Worm (Caenorhabditis elegans) whole organism, L3 larva: Measurements from ENCODE around the gene H05C05.1.

Experiments
- aly-2 ChIP-seq: fragments of 150-350 bp; optimal IDR thresholded peaks from 2 replicates; lab custom pipeline; 2014; ENCODE audit warnings: missing biosample characterization, missing genetic modification characterization
- ama-1 ChIP-seq: fragments of 150-350 bp; optimal IDR thresholded peaks from 2 replicates; lab custom pipeline; 2018
- ceh-9 ChIP-seq: sonication (generic microtip); optimal IDR thresholded peaks from 2 replicates; lab custom pipeline; 2018; ENCODE audit warnings: missing biosample characterization, missing genetic modification characterization
- elt-1 ChIP-seq: fragments of 150-350 bp; optimal IDR thresholded peaks from 2 replicates; lab custom pipeline; 2014; ENCODE audit warnings: missing biosample characterization, missing genetic modification characterization
- fkh-2 ChIP-seq: fragments of 150-350 bp; optimal IDR thresholded peaks from 2 replicates; lab custom pipeline; 2014; ENCODE audit warnings: missing biosample characterization, missing genetic modification reagents, missing genetic modification characterization
- nhr-28 ChIP-seq: fragments of 150-350 bp; optimal IDR thresholded peaks from 2 replicates; lab custom pipeline; 2014; ENCODE audit warnings: missing biosample characterization, missing genetic modification characterization
- pha-4 ChIP-seq: fragments of 150-350 bp; optimal IDR thresholded peaks from 2 replicates; lab custom pipeline; 2014; ENCODE audit warnings: missing biosample characterization, missing genetic modification reagents, missing genetic modification characterization
- snpc-4 ChIP-seq: fragments of 150-350 bp; optimal IDR thresholded peaks from 2 replicates; lab custom pipeline; 2014; ENCODE audit warnings: missing biosample characterization, missing genetic modification characterization
- unc-39 ChIP-seq: sonication (generic microtip); optimal IDR thresholded peaks from 4 replicates; lab custom pipeline; 2017; ENCODE audit warnings: missing biosample characterization, missing genetic modification characterization
- zag-1 ChIP-seq: fragments of 150-350 bp; optimal IDR thresholded peaks from 2 replicates; lab custom pipeline; 2014; ENCODE audit warnings: missing biosample characterization, missing genetic modification characterization
- ztf-4 ChIP-seq: fragments of 150-350 bp; optimal IDR thresholded peaks from 2 replicates; lab custom pipeline; 2014; ENCODE audit warnings: missing biosample characterization, missing genetic modification characterization

- no peak for TF ChIP-seq snpc-4 (tag; lab: Kevin White, UChicago)
- TF ChIP-seq zag-1 (tag; lab: Kevin White, UChicago) = no peak
- no peak for TF ChIP-seq ceh-9 (tag; lab: Kevin White, UChicago)
- TF ChIP-seq pha-4 (tag; lab: Kevin White, UChicago) = peak; percentile 19
- TF ChIP-seq elt-1 (tag; lab: Kevin White, UChicago) = no peak
- no peak for TF ChIP-seq nhr-28
- no peak for TF ChIP-seq unc-39 (tag; lab: Kevin White, UChicago)
- TF ChIP-seq aly-2 (tag; lab: Kevin White, UChicago) = no peak
- no peak for TF ChIP-seq ztf-4 (tag; lab: Kevin White, UChicago)
- TF ChIP-seq fkh-2 (tag; lab: Kevin White, UChicago) = no peak
- TF ChIP-seq ama-1 (lab: Kevin White, UChicago) = no peak
Measured at ce11 chrIII:2982109-2982508, 35.2 kb downstream of the H05C05.1 start, which contains the start of gene Y55D5A.1.
